Worm (Caenorhabditis elegans) whole organism, late embryonic: Measurements from ENCODE around the gene F29A7.4.

Source experiments
- T23F11.4 ChIP-seq: fragments of 200-800 bp; sonication (Bioruptor generic); optimal IDR thresholded peaks from 2 replicates; lab custom pipeline; 2018; ENCODE audit warnings: mild to moderate bottlenecking, missing genetic modification characterization, missing compliant biosample characterization
- ahr-1 ChIP-seq: sonication (generic microtip); optimal IDR thresholded peaks from 2 replicates; lab custom pipeline; 2016; ENCODE audit warnings: missing genetic modification characterization, missing compliant biosample characterization
- ama-1 ChIP-seq: fragments of 150-350 bp; optimal IDR thresholded peaks from 2 replicates; lab custom pipeline; 2014
- dve-1 ChIP-seq: sonication (generic microtip); optimal IDR thresholded peaks from 2 replicates; lab custom pipeline; 2017; ENCODE audit warnings: antibody characterized with exemption, mild to moderate bottlenecking, missing genetic modification characterization, missing compliant biosample characterization
- elt-2 ChIP-seq: sonication (generic microtip); optimal IDR thresholded peaks from 2 replicates; lab custom pipeline; 2016; ENCODE audit warnings: missing genetic modification reagents, missing genetic modification characterization, missing compliant biosample characterization
- hlh-8 ChIP-seq: sonication (generic microtip); optimal IDR thresholded peaks from 2 replicates; lab custom pipeline; 2016; ENCODE audit warnings: missing genotype, missing genetic modification characterization, missing compliant biosample characterization
- nfya-1 ChIP-seq: sonication (generic microtip); optimal IDR thresholded peaks from 2 replicates; lab custom pipeline; 2017; ENCODE audit warnings: missing genetic modification characterization, mild to moderate bottlenecking, missing compliant biosample characterization, antibody characterized with exemption, moderate library complexity
- nhr-11 ChIP-seq: fragments of 150-350 bp; optimal IDR thresholded peaks from 2 replicates; lab custom pipeline; 2014; ENCODE audit warnings: missing biosample characterization, missing genetic modification characterization
- pha-4 ChIP-seq: fragments of 150-350 bp; optimal IDR thresholded peaks from 2 replicates; lab custom pipeline; 2018; ENCODE audit warnings: missing biosample characterization, missing genetic modification reagents, missing genetic modification characterization
- pqm-1 ChIP-seq: sonication (generic microtip); optimal IDR thresholded peaks from 2 replicates; lab custom pipeline; 2016; ENCODE audit warnings: missing genetic modification characterization, missing compliant biosample characterization
- zip-5 ChIP-seq: sonication (generic microtip); optimal IDR thresholded peaks from 2 replicates; lab custom pipeline; 2016; ENCODE audit warnings: missing genetic modification characterization, missing compliant biosample characterization

ce11 chrII:2735192-2735591, 14.6 kb upstream of the F29A7.4 start, which contains the start of gene wdr-31:
- no peak for TF ChIP-seq elt-2 (tag; lab: Kevin White, UChicago)
- TF ChIP-seq ama-1 = no peak
- TF ChIP-seq T23F11.4 (GFP tag; lab: Kevin White, UChicago) = no peak
- no peak for TF ChIP-seq nhr-11
- no peak for TF ChIP-seq pqm-1 (tag; lab: Kevin White, UChicago)
- no peak for TF ChIP-seq pha-4
- TF ChIP-seq ahr-1 (tag; lab: Kevin White, UChicago) = no peak
- no peak for TF ChIP-seq nfya-1
- no peak for TF ChIP-seq hlh-8 (tag; lab: Kevin White, UChicago)
- no peak for TF ChIP-seq zip-5 (tag; lab: Kevin White, UChicago)
- TF ChIP-seq dve-1 (tag; lab: Kevin White, UChicago) = no peak
